Fruit fly (Drosophila melanogaster) whole organism, pupa: ENCODE measurements around the gene CG17237.

Source experiments
- CG10348 ChIP-seq: fragments of 200-800 bp; sonication (Bioruptor generic); IDR thresholded peaks from 2 replicates; pipeline ENCODE4 v1.3.6; 2022; ENCODE audit warnings: missing biosample characterization, missing genetic modification characterization
- CG12605 ChIP-seq: fragments of 200-800 bp; sonication (Bioruptor generic); IDR thresholded peaks from 2 replicates; pipeline ENCODE4 v1.3.6; 2022; ENCODE audit warnings: missing biosample characterization, missing genetic modification characterization
- CG13204 ChIP-seq: fragments of 200-800 bp; sonication (Bioruptor generic); optimal IDR thresholded peaks from 2 replicates; lab custom pipeline; 2018; ENCODE audit warnings: missing biosample characterization, mild to moderate bottlenecking, missing genetic modification characterization, moderate library complexity
- CG14655 ChIP-seq: fragments of 200-800 bp; sonication (Bioruptor generic); optimal IDR thresholded peaks from 3 replicates; lab custom pipeline; 2017; ENCODE audit warnings: mild to moderate bottlenecking, missing biosample characterization, missing genetic modification reagents, missing genetic modification characterization
- CG15710 ChIP-seq: fragments of 200-800 bp; sonication (Bioruptor generic); optimal IDR thresholded peaks from 2 replicates; lab custom pipeline; 2018; ENCODE audit warnings: missing biosample characterization, mild to moderate bottlenecking, missing genetic modification characterization, moderate library complexity
- CG17806 ChIP-seq: fragments of 200-800 bp; sonication (Bioruptor generic); optimal IDR thresholded peaks from 2 replicates; lab custom pipeline; 2018; ENCODE audit warnings: missing biosample characterization, mild to moderate bottlenecking, missing genetic modification characterization, moderate library complexity
- CG32121 ChIP-seq: fragments of 200-800 bp; sonication (Bioruptor generic); IDR thresholded peaks from 2 replicates; pipeline ENCODE4 v1.3.6; 2022; ENCODE audit warnings: missing biosample characterization, missing genetic modification characterization
- CG34367 ChIP-seq: fragments of 200-800 bp; sonication (Bioruptor generic); optimal IDR thresholded peaks from 2 replicates; lab custom pipeline; 2018; ENCODE audit warnings: missing biosample characterization, mild to moderate bottlenecking, missing genetic modification characterization
- CG4496 ChIP-seq: fragments of 200-800 bp; sonication (Bioruptor generic); IDR thresholded peaks from 3 replicates; pipeline ENCODE4 v1.3.6; 2022; ENCODE audit warnings: missing biosample characterization, missing genetic modification characterization
- CG8159 ChIP-seq: fragments of 200-800 bp; sonication (Bioruptor generic); optimal IDR thresholded peaks from 3 replicates; lab custom pipeline; 2018; ENCODE audit warnings: missing biosample characterization, mild to moderate bottlenecking, missing genetic modification characterization, moderate library complexity
- CG8301 ChIP-seq: fragments of 200-800 bp; sonication (Bioruptor generic); optimal IDR thresholded peaks from 2 replicates; lab custom pipeline; 2018; ENCODE audit warnings: missing biosample characterization, mild to moderate bottlenecking, missing genetic modification characterization
- CG9948 ChIP-seq: fragments of 200-800 bp; sonication (Bioruptor generic); optimal IDR thresholded peaks from 2 replicates; lab custom pipeline; 2018; ENCODE audit warnings: missing biosample characterization, mild to moderate bottlenecking, missing genetic modification characterization, moderate library complexity
- D1 ChIP-seq: fragments of 200-800 bp; sonication (Bioruptor generic); optimal IDR thresholded peaks from 2 replicates; lab custom pipeline; 2018; ENCODE audit warnings: missing biosample characterization, mild to moderate bottlenecking, missing genetic modification characterization, moderate library complexity
- EcR ChIP-seq: fragments of 200-800 bp; sonication (Bioruptor generic); optimal IDR thresholded peaks from 3 replicates; lab custom pipeline; 2019; ENCODE audit warnings: missing biosample characterization, missing genetic modification characterization, mild to moderate bottlenecking, moderate library complexity, missing genetic modification reagents
- Ets98B ChIP-seq: fragments of 200-800 bp; sonication (Bioruptor generic); IDR thresholded peaks from 2 replicates; pipeline ENCODE4 v1.3.6; 2022; ENCODE audit warnings: missing biosample characterization, missing genetic modification characterization
- Pif1A ChIP-seq: fragments of 200-800 bp; sonication (Bioruptor generic); optimal IDR thresholded peaks from 3 replicates; lab custom pipeline; 2016; ENCODE audit warnings: missing biosample characterization, missing genetic modification characterization
- Pif1B ChIP-seq: fragments of 200-800 bp; sonication (Bioruptor generic); optimal IDR thresholded peaks from 3 replicates; lab custom pipeline; 2016; ENCODE audit warnings: missing biosample characterization, missing genetic modification characterization
- Snoo ChIP-seq: fragments of 200-800 bp; sonication (Bioruptor generic); optimal IDR thresholded peaks from 3 replicates; lab custom pipeline; 2017; ENCODE audit warnings: missing biosample characterization, mild to moderate bottlenecking, missing genetic modification characterization, inconsistent platforms
- fd96Ca ChIP-seq: fragments of 200-800 bp; sonication (Bioruptor generic); IDR thresholded peaks from 3 replicates; pipeline ENCODE4 v1.3.6; 2022; ENCODE audit warnings: missing biosample characterization, missing genetic modification characterization
- gl ChIP-seq: fragments of 200-800 bp; sonication (Bioruptor generic); optimal IDR thresholded peaks from 2 replicates; lab custom pipeline; 2018; ENCODE audit warnings: missing biosample characterization, mild to moderate bottlenecking, missing genetic modification characterization
- rn ChIP-seq: fragments of 200-800 bp; sonication (Bioruptor generic); IDR thresholded peaks from 2 replicates; pipeline ENCODE4 v1.3.6; 2022; ENCODE audit warnings: missing biosample characterization, missing genetic modification characterization

CG17237 gene

DNA sequence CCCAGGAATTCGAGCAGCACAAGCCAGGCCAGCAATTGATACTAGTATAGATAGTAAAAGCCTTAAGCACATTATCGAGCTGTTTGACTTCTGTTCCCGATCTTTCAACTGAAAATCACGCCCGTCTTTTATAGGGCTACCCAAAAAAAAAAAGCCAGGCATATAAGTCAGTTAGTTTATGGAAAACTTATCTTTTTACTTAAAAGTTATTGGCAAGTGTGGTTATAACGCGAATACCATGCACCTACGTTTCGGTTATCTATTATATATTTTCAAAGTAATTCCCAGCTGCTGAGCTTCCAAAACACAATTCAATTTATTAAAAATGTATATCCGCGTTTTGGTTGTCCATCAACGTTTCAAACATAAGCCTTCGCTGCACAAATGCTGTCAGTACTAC, 2.4 kb downstream of the CG17237 start, which contains the start of gene CG31681:
TSS of gene CG31681 (minus strand) at position 101 of the 400 bp plus-strand sequence.
- TF ChIP-seq Ets98B (GFP tag; lab: Robert Waterston, UW) (no peak), CG32121 (no peak), CG15710 (no peak), CG17806 (no peak), EcR (GFP tag; lab: Kevin White, UChicago) (no peak), CG10348 (GFP tag; lab: Robert Waterston, UW) (no peak), fd96Ca (no peak), Pif1B (no peak)
- TF ChIP-seq, all 21 proteins: peak for 0

DNA sequence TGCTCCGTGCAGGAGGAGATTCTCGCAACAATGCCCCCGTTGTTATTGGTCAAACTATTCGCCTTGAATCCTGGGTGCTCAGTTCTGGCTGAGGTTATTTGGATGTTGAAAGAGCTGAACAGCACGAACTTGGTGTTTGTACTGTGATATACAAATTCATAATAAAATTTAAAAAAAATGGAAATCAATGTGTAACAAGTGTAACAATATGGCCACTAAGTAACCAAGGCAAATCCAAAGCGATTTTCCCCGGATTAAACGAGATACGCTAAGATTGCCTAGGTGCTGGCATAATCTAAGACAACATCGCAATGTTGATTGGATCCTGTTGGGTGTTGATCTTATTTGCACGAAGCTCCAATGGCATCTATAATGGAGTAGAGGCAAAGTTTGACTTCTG, 4.4 kb downstream of the CG17237 start, which contains the start of gene CG4271:
TSS of gene CG4271 (plus strand) at position 301 of the 400 bp plus-strand sequence.
- TF ChIP-seq EcR (GFP tag; lab: Kevin White, UChicago), result no peak
- no peak for TF ChIP-seq CG8301 (tag; lab: Kevin White, UChicago)
- TF ChIP-seq Pif1A, result no peak
- no peak for TF ChIP-seq Snoo
- TF ChIP-seq CG4496 (GFP tag; lab: Robert Waterston, UW), result no peak
- no peak for TF ChIP-seq Pif1B
- TF ChIP-seq CG34367 (tag; lab: Kevin White, UChicago), result no peak

DNA sequence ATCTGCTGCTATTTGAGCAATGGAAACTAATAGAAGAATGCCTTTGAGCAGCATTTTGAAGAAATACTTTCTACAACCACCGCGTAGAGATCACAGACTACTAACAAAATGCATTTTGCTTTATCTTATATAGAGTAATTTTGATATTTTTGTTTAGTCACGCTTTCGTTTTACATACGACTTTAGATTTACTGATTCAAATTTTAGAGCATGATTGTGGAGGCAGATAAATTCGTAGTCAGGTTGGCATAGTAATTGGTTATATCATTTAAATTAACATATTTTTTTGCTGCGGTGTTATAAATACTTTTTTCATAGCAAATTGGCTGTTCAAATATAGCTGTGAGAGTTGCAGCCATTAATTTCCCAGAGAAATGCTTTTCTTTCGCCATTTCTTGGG, 20.2 kb downstream of the CG17237 start, which contains the start of gene CG17242:
TSS of gene CG17242 (minus strand) at position 101 of the 400 bp plus-strand sequence.
- no peak for TF ChIP-seq gl (tag; lab: Kevin White, UChicago)
- TF ChIP-seq Pif1B, result no peak
- no peak for TF ChIP-seq D1 (tag; lab: Kevin White, UChicago)
- no peak for TF ChIP-seq EcR (GFP tag; lab: Kevin White, UChicago)
- TF ChIP-seq CG4496 (GFP tag; lab: Robert Waterston, UW), result no peak
- TF ChIP-seq CG34367 (tag; lab: Kevin White, UChicago), result no peak
- no peak for TF ChIP-seq CG13204
- no peak for TF ChIP-seq CG12605 (GFP tag; lab: Robert Waterston, UW)
- no peak for TF ChIP-seq fd96Ca

DNA sequence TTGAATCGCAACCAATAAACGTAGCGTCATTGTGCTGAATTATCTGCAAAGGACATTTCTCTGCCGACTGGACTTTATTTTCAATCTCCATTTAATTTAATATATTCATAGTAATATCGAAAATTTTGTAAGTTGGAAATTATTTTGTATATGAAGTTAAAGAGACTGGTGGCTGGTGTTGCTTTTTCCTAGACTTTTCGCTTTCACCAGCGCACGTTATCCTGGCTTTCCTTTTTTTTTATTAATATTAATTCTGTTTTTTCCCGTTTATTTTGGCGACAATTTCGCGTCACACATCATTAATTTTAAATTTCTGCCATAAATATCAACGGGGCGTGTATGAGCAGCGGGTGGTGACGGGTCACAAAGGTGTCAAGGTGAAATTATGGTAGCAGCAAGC, 24.0 kb downstream of the CG17237 start, which contains the start of gene CG34049:
TSS of gene CG34049 (minus strand) at position 101 of the 400 bp plus-strand sequence.
- TF ChIP-seq fd96Ca (no peak), CG32121 (no peak), Snoo (no peak), CG17806 (no peak), CG9948 (tag; lab: Kevin White, UChicago) (no peak), CG13204 (no peak), CG15710 (no peak), CG10348 (GFP tag; lab: Robert Waterston, UW) (no peak)
- TF ChIP-seq, all 21 proteins: peak for 0

DNA sequence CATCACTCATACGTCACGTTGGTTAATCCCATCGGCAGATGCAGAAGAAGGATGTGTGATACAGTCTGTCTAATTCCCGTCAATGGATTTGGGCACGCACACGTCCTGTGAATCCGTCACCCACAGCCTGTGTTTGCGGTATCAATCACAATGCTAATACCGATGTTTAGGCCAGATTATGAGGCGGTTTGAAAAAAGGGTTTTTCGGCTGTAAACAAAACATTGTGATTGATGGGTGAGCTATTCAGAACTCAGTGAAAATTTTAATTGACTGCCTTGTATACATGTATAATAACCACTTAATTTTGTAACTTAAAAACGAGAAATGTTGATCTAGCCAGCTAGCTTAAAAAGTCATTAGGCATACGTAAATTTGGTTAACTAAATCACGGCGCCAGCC, 26.1 kb downstream of the CG17237 start, which contains the start of gene CG4270:
TSS of gene CG4270 (plus strand) at position 301 of the 400 bp plus-strand sequence.
- TF ChIP-seq CG8159, result no peak
- no peak for TF ChIP-seq D1 (tag; lab: Kevin White, UChicago)
- TF ChIP-seq CG8301 (tag; lab: Kevin White, UChicago), result no peak
- no peak for TF ChIP-seq gl (tag; lab: Kevin White, UChicago)
- TF ChIP-seq CG15710, result no peak
- no peak for TF ChIP-seq Pif1A
- no peak for TF ChIP-seq CG10348 (GFP tag; lab: Robert Waterston, UW)
- TF ChIP-seq rn, result no peak
- no peak for TF ChIP-seq CG14655
- no peak for TF ChIP-seq CG9948 (tag; lab: Kevin White, UChicago)
- TF ChIP-seq CG13204, result no peak
- no peak for TF ChIP-seq Snoo
- no peak for TF ChIP-seq Ets98B (GFP tag; lab: Robert Waterston, UW)
- no peak for TF ChIP-seq CG12605 (GFP tag; lab: Robert Waterston, UW)
- TF ChIP-seq Pif1B, result no peak

DNA sequence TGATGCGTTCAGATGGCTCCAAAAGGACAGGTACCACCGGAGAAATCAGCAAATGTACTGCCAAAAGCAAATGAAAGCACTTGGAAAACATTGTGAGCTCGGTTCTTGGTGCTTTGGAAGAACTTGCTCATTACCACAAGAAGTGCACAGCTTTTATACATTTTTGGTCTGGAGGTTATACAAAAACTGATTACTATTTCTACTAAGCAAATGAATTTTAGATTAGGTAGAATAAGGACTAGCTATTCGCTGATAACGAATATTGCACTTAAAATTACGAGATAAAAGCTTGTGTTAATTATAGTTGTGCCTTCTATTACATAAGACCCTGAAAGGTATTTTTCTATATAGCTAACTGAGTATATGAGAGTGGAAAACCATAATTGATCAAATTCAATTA, 34.3 kb downstream of the CG17237 start, which contains the start of gene Send1:
TSS of gene Send1 (minus strand) at position 101 of the 400 bp plus-strand sequence.
- TF ChIP-seq CG32121, result no peak
- no peak for TF ChIP-seq gl (tag; lab: Kevin White, UChicago)
- no peak for TF ChIP-seq CG9948 (tag; lab: Kevin White, UChicago)
- TF ChIP-seq CG8159, result no peak
- no peak for TF ChIP-seq CG13204
- no peak for TF ChIP-seq CG14655
- no peak for TF ChIP-seq Ets98B (GFP tag; lab: Robert Waterston, UW)

DNA sequence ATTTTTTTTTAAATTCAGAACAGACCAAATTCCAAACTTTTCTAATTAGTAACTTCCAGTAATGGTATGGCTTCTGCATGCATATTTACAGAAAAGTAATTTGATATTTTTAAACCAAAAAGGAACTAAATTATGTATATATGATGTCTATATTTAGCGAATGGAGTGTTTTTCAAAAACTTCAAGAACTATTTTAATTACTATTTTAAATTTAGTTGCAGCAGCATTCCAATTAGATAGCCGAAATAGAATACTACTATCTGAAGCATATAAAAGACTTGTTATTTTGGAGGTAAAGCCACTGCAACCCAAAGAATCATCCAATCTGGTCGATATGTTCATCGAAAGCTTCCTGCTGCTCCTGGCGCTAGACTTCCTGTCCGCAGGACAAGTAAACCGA, 36.5 kb downstream of the CG17237 start, which contains the start of gene CG17234:
TSS of gene CG17234 (plus strand) at position 301 of the 400 bp plus-strand sequence.
- TF ChIP-seq CG17806 (no peak), CG8159 (no peak), Ets98B (GFP tag; lab: Robert Waterston, UW) (no peak), CG12605 (GFP tag; lab: Robert Waterston, UW) (no peak), CG8301 (tag; lab: Kevin White, UChicago) (no peak), CG14655 (no peak), CG13204 (no peak), CG32121 (no peak), CG10348 (GFP tag; lab: Robert Waterston, UW) (no peak), fd96Ca (no peak), Snoo (no peak), D1 (tag; lab: Kevin White, UChicago) (no peak), EcR (GFP tag; lab: Kevin White, UChicago) (no peak)
